Fruit fly (Drosophila melanogaster): ENCODE results near the gene Cox17.

The Cox17 gene

dm6 chrX:15074646-15075351 is 9.7 kb downstream of the Cox17 start:
- TF ChIP-seq Sin3A (optimal IDR thresholded peaks at IDR 0.05): no peak
- no peak for TF ChIP-seq h (optimal IDR thresholded peaks at IDR 0.05)
- no peak for TF ChIP-seq insv (optimal IDR thresholded peaks at IDR 0.05)
- no peak for TF ChIP-seq ttk (optimal IDR thresholded peaks at IDR 0.05)
- TF ChIP-seq Myc (optimal IDR thresholded peaks at IDR 0.05): no peak
- no peak for TF ChIP-seq psq (optimal IDR thresholded peaks at IDR 0.05)

dm6 chrX:15070811-15071479 is 13.6 kb downstream of the Cox17 start:
- no peak for TF ChIP-seq Sin3A (optimal IDR thresholded peaks at IDR 0.05)
- TF ChIP-seq ttk (optimal IDR thresholded peaks at IDR 0.05): no peak
- TF ChIP-seq Myc (optimal IDR thresholded peaks at IDR 0.05): no peak
- TF ChIP-seq h (optimal IDR thresholded peaks at IDR 0.05): no peak
- TF ChIP-seq psq (optimal IDR thresholded peaks at IDR 0.05): no peak
- no peak for TF ChIP-seq insv (optimal IDR thresholded peaks at IDR 0.05)

- TF ChIP-seq Sin3A (optimal IDR thresholded peaks at IDR 0.05): no peak
- TF ChIP-seq psq (optimal IDR thresholded peaks at IDR 0.05): no peak
- no peak for TF ChIP-seq h (optimal IDR thresholded peaks at IDR 0.05)
- no peak for TF ChIP-seq insv (optimal IDR thresholded peaks at IDR 0.05)
- no peak for TF ChIP-seq ttk (optimal IDR thresholded peaks at IDR 0.05)
- no peak for TF ChIP-seq Myc (optimal IDR thresholded peaks at IDR 0.05)
Observed at dm6 chrX:15070137-15070536, 14.4 kb downstream of the Cox17 start.

- no peak for TF ChIP-seq ttk (optimal IDR thresholded peaks at IDR 0.05)
- TF ChIP-seq Myc (optimal IDR thresholded peaks at IDR 0.05): no peak
- TF ChIP-seq psq (optimal IDR thresholded peaks at IDR 0.05): no peak
- no peak for TF ChIP-seq h (optimal IDR thresholded peaks at IDR 0.05)
- TF ChIP-seq insv (optimal IDR thresholded peaks at IDR 0.05): no peak
- TF ChIP-seq Sin3A (optimal IDR thresholded peaks at IDR 0.05): no peak
Observed at dm6 chrX:15069417-15069896, 15.0 kb downstream of the Cox17 start.

dm6 chrX:15068537-15068936 is 16.0 kb downstream of the Cox17 start:
- no peak for TF ChIP-seq h (optimal IDR thresholded peaks at IDR 0.05)
- no peak for TF ChIP-seq ttk (optimal IDR thresholded peaks at IDR 0.05)
- no peak for TF ChIP-seq psq (optimal IDR thresholded peaks at IDR 0.05)
- no peak for TF ChIP-seq Myc (optimal IDR thresholded peaks at IDR 0.05)
- no peak for TF ChIP-seq insv (optimal IDR thresholded peaks at IDR 0.05)

dm6 chrX:15066374-15067057 is 18.0 kb downstream of the Cox17 start, which contains the start of the genes opm and dob:
opm (minus strand) TSS chrX:15066432.
dob (plus strand) TSS chrX:15067007.
- TF ChIP-seq Myc (optimal IDR thresholded peaks at IDR 0.05) (no peak), ttk (optimal IDR thresholded peaks at IDR 0.05) (no peak), Sin3A (optimal IDR thresholded peaks at IDR 0.05) (no peak), insv (optimal IDR thresholded peaks at IDR 0.05) (no peak), psq (optimal IDR thresholded peaks at IDR 0.05) (no peak), h (optimal IDR thresholded peaks at IDR 0.05) (no peak)

- TF ChIP-seq insv (optimal IDR thresholded peaks at IDR 0.05): no peak
- no peak for TF ChIP-seq psq (optimal IDR thresholded peaks at IDR 0.05)
- no peak for TF ChIP-seq Myc (optimal IDR thresholded peaks at IDR 0.05)
- TF ChIP-seq Sin3A (optimal IDR thresholded peaks at IDR 0.05): no peak
- no peak for TF ChIP-seq h (optimal IDR thresholded peaks at IDR 0.05)
- no peak for TF ChIP-seq ttk (optimal IDR thresholded peaks at IDR 0.05)
Observed at dm6 chrX:15063404-15064062, 21.0 kb downstream of the Cox17 start, which contains the start of the genes hiw and ND-B18. hiw (minus strand) TSS chrX:15063429. ND-B18 (plus strand) TSS chrX:15063733.

dm6 chrX:15062619-15063018 is 21.9 kb downstream of the Cox17 start:
- TF ChIP-seq h (optimal IDR thresholded peaks at IDR 0.05) (no peak), insv (optimal IDR thresholded peaks at IDR 0.05) (no peak), psq (optimal IDR thresholded peaks at IDR 0.05) (no peak), Sin3A (optimal IDR thresholded peaks at IDR 0.05) (no peak), ttk (optimal IDR thresholded peaks at IDR 0.05) (no peak), Myc (optimal IDR thresholded peaks at IDR 0.05) (no peak)

- TF ChIP-seq Myc (optimal IDR thresholded peaks at IDR 0.05): no peak
- TF ChIP-seq psq (optimal IDR thresholded peaks at IDR 0.05): no peak
- no peak for TF ChIP-seq insv (optimal IDR thresholded peaks at IDR 0.05)
- TF ChIP-seq Sin3A (optimal IDR thresholded peaks at IDR 0.05): no peak
- no peak for TF ChIP-seq ttk (optimal IDR thresholded peaks at IDR 0.05)
- TF ChIP-seq h (optimal IDR thresholded peaks at IDR 0.05): no peak
Observed at dm6 chrX:15048713-15049112, 35.8 kb downstream of the Cox17 start.

dm6 chrX:15045608-15046007 is 38.9 kb downstream of the Cox17 start:
- TF ChIP-seq h (optimal IDR thresholded peaks at IDR 0.05) (no peak), Sin3A (optimal IDR thresholded peaks at IDR 0.05) (no peak), ttk (optimal IDR thresholded peaks at IDR 0.05) (no peak), Myc (optimal IDR thresholded peaks at IDR 0.05) (no peak), psq (optimal IDR thresholded peaks at IDR 0.05) (no peak), insv (optimal IDR thresholded peaks at IDR 0.05) (no peak)

- TF ChIP-seq insv (optimal IDR thresholded peaks at IDR 0.05) (no peak), psq (optimal IDR thresholded peaks at IDR 0.05) (no peak)
Observed at dm6 chrX:15043700-15044225, 40.7 kb downstream of the Cox17 start, which contains the start of gene CG5541. CG5541 (plus strand) TSS chrX:15044123.
